Worm (Caenorhabditis elegans) whole organism, young adult: ENCODE measurements around the gene C16D9.6.

Experiments
- T07F8.4 ChIP-seq: sonication (generic microtip); optimal IDR thresholded peaks from 2 replicates; lab custom pipeline; 2016; ENCODE audit warnings: mild to moderate bottlenecking, missing genetic modification characterization, moderate library complexity, missing compliant biosample characterization
- ama-1 ChIP-seq, 3 experiments: fragments of 150-350 bp in 1 of 3; sonication (generic microtip) in 2 of 3; optimal IDR thresholded peaks; 2 replicates each; lab custom pipeline; 2014 to 2018; ENCODE audit warnings: missing biosample characterization in 2 of 3, missing genetic modification characterization in 2 of 3, missing genetic modification reagents in 2 of 3
- dpff-1 ChIP-seq: sonication (generic microtip); optimal IDR thresholded peaks from 2 replicates; lab custom pipeline; 2017; ENCODE audit warnings: mild to moderate bottlenecking, missing genetic modification characterization, missing compliant biosample characterization
- egl-44 ChIP-seq: fragments of 200-800 bp; sonication (Bioruptor generic); IDR thresholded peaks from 2 replicates; pipeline ENCODE4 v1.3.6; 2022; ENCODE audit warnings: missing genetic modification reagents, missing genetic modification characterization, missing compliant biosample characterization
- him-1 ChIP-seq: sonication (generic microtip); optimal IDR thresholded peaks from 2 replicates; lab custom pipeline; 2016; ENCODE audit warnings: missing genotype, missing genetic modification reagents, missing genetic modification characterization, missing compliant biosample characterization
- hmg-20 ChIP-seq: fragments of 200-800 bp; sonication (Bioruptor generic); IDR thresholded peaks from 2 replicates; pipeline ENCODE4 v1.3.6; 2022; ENCODE audit warnings: missing genetic modification reagents, missing genetic modification characterization, missing compliant biosample characterization
- let-607 ChIP-seq, 2 experiments: fragments of 200-800 bp in 1 of 2; sonication (Bioruptor generic) in 1 of 2; sonication (generic microtip) in 1 of 2; optimal IDR thresholded peaks; 2 replicates each; lab custom pipeline; 2016 to 2018; ENCODE audit warnings: mild to moderate bottlenecking in 2 of 2, missing compliant biosample characterization in 2 of 2, missing genetic modification characterization in 2 of 2, moderate library complexity in 2 of 2, missing genotype in 1 of 2
- nfya-1 ChIP-seq: sonication (generic microtip); optimal IDR thresholded peaks from 2 replicates; lab custom pipeline; 2017; ENCODE audit warnings: antibody characterized with exemption, missing compliant biosample characterization, missing genetic modification characterization, borderline replicate concordance; ENCODE audit not compliant: insufficient read depth
- pha-4 ChIP-seq: fragments of 150-350 bp; sonication (generic microtip); optimal IDR thresholded peaks from 2 replicates; lab custom pipeline; 2014; ENCODE audit warnings: missing biosample characterization, missing genetic modification reagents, missing genetic modification characterization
- rcor-1 ChIP-seq: fragments of 200-800 bp; sonication (Bioruptor generic); IDR thresholded peaks from 2 replicates; pipeline ENCODE4 v1.3.6; 2022; ENCODE audit warnings: missing genetic modification reagents, missing genetic modification characterization, missing compliant biosample characterization
- repo-1 ChIP-seq: sonication (generic microtip); optimal IDR thresholded peaks from 2 replicates; lab custom pipeline; 2017; ENCODE audit warnings: mild to moderate bottlenecking, missing genetic modification characterization, missing compliant biosample characterization
- snpc-4 ChIP-seq, 5 experiments: fragments of 150-350 bp in 1 of 5; sonication (generic microtip) in 4 of 5; optimal IDR thresholded peaks; 2 replicates each; lab custom pipeline; 2014 to 2018; ENCODE audit warnings: missing genetic modification characterization in 5 of 5, missing biosample characterization in 3 of 5, antibody characterized with exemption in 2 of 5, mild to moderate bottlenecking in 2 of 5, missing compliant biosample characterization in 2 of 5, missing genotype in 2 of 5, moderate library complexity in 2 of 5, missing genetic modification reagents in 1 of 5
- tbp1 ChIP-seq: fragments of 200-800 bp; sonication (Bioruptor generic); optimal IDR thresholded peaks from 2 replicates; lab custom pipeline; 2018; ENCODE audit warnings: mild to moderate bottlenecking, missing genetic modification characterization, missing compliant biosample characterization

- TF ChIP-seq nfya-1 (tag; lab: Kevin White, UChicago) (no peak), hmg-20 (GFP tag; lab: Robert Waterston, UW) (no peak), ama-1 (optimal IDR thresholded peaks at IDR 0.05; lab: Kevin White, UChicago) (no peak), ama-1 (GFP tag; optimal IDR thresholded peaks at IDR 0.05; lab: Kevin White, UChicago) (no peak), T07F8.4 (tag; lab: Kevin White, UChicago) (no peak), egl-44 (GFP tag; lab: Robert Waterston, UW) (no peak), snpc-4 (GFP tag; optimal IDR thresholded peaks at IDR 0.05; lab: Kevin White, UChicago) (no peak), snpc-4 (tag; optimal IDR thresholded peaks at IDR 0.05; lab: Kevin White, UChicago) (no peak), tbp1 (GFP tag; lab: Kevin White, UChicago) (no peak), repo-1 (no peak), let-607 (tag; optimal IDR thresholded peaks at IDR 0.05; lab: Kevin White, UChicago) (no peak), him-1 (tag; lab: Kevin White, UChicago) (no peak), rcor-1 (GFP tag; lab: Robert Waterston, UW) (no peak), pha-4 (tag; lab: Kevin White, UChicago) (no peak), dpff-1 (no peak)
Observed at ce11 chrV:8254973-8255372, 4.9 kb upstream of the C16D9.6 start.
